Worm (Caenorhabditis elegans) whole organism, L4 larva: Measurements from ENCODE around the gene T26H8.4.

Experiments used
- lir-3 ChIP-seq: sonication (generic microtip); optimal IDR thresholded peaks from 2 replicates; lab custom pipeline; 2016; ENCODE audit warnings: mild to moderate bottlenecking, missing genetic modification characterization, missing compliant biosample characterization
- madf-9 ChIP-seq: fragments of 200-800 bp; sonication (Bioruptor generic); conservative IDR thresholded peaks from 2 replicates; pipeline ENCODE4 v1.3.6; 2022; ENCODE audit warnings: missing genetic modification reagents, missing genetic modification characterization, missing compliant biosample characterization
- mep-1 ChIP-seq: fragments of 150-350 bp; sonication (generic microtip); optimal IDR thresholded peaks from 3 replicates; lab custom pipeline; 2014; ENCODE audit warnings: missing biosample characterization, missing genetic modification characterization
- nhr-237 ChIP-seq: sonication (generic microtip); optimal IDR thresholded peaks from 2 replicates; lab custom pipeline; 2017; ENCODE audit warnings: missing biosample characterization, missing genetic modification characterization
- pha-4 ChIP-seq, 2 experiments: fragments of 150-350 bp in 1 of 2; fragments of 200-800 bp in 1 of 2; sonication (Bioruptor generic) in 1 of 2; IDR thresholded peaks in 1 of 2; optimal IDR thresholded peaks in 1 of 2; 2 replicates each; pipeline versions ENCODE4 v1.3.6 to Lab custom; 2014 to 2022; ENCODE audit warnings: missing genetic modification characterization in 2 of 2, missing genetic modification reagents in 2 of 2, missing biosample characterization in 1 of 2, missing compliant biosample characterization in 1 of 2
- snpc-4 ChIP-seq: fragments of 150-350 bp; optimal IDR thresholded peaks from 2 replicates; lab custom pipeline; 2014; ENCODE audit warnings: missing biosample characterization, missing genetic modification characterization
- unc-39 ChIP-seq: sonication (generic microtip); optimal IDR thresholded peaks from 2 replicates; lab custom pipeline; 2017; ENCODE audit warnings: missing biosample characterization, missing genetic modification characterization
- unc-62 ChIP-seq, 3 experiments: fragments of 150-350 bp in 1 of 3; sonication (generic microtip); optimal IDR thresholded peaks in 2 of 3; peaks in 1 of 3; 1 replicate in 1 of 3; 2 replicates in 2 of 3; lab custom pipeline; 2014 to 2017; ENCODE audit warnings: missing biosample characterization in 3 of 3, missing genetic modification characterization in 3 of 3, missing genetic modification reagents in 3 of 3, missing genotype in 1 of 3
- zip-11 ChIP-seq: fragments of 200-800 bp; sonication (Bioruptor generic); IDR thresholded peaks from 2 replicates; pipeline ENCODE4 v1.3.6; 2022; ENCODE audit warnings: missing genetic modification characterization, missing compliant biosample characterization

DNA sequence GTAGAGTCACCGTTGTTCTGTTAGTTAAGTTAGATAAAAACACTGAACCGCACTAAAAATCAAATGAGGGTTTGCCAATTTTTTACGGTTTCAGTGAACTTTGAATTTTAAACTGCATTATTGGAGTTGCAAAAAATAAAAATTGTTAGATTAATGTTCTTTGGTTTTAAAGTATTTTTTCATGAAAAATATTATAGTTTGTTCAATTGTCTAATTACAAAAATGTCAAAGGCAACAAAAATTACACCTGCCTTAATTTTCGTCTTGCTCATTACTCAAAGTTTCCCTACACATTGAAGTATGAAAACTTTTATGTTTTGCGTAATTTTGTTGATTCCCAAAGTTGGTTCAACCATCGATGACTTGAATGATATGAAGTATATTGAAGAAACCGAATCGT is 4.1 kb upstream of the T26H8.4 start, which contains the start of gene irld-62:
- TF ChIP-seq pha-4 (GFP tag; IDR thresholded peaks at IDR 0.05; lab: Robert Waterston, UW) (no peak), pha-4 (tag; optimal IDR thresholded peaks at IDR 0.05; lab: Kevin White, UChicago) (no peak), snpc-4 (tag; lab: Kevin White, UChicago) (no peak), mep-1 (tag; lab: Kevin White, UChicago) (no peak), zip-11 (no peak), madf-9 (GFP tag; lab: Robert Waterston, UW) (no peak), unc-39 (tag; lab: Kevin White, UChicago) (no peak), lir-3 (no peak), unc-62 (GFP tag; optimal IDR thresholded peaks at IDR 0.05 in 1 of 2; lab: Kevin White, UChicago) (no peak), unc-62 (tag; optimal IDR thresholded peaks at IDR 0.05; lab: Kevin White, UChicago) (no peak), nhr-237 (tag; lab: Kevin White, UChicago) (no peak)
